Fruit fly (Drosophila melanogaster): ENCODE measurements around the gene CG17650.

Gene CG17650

DNA sequence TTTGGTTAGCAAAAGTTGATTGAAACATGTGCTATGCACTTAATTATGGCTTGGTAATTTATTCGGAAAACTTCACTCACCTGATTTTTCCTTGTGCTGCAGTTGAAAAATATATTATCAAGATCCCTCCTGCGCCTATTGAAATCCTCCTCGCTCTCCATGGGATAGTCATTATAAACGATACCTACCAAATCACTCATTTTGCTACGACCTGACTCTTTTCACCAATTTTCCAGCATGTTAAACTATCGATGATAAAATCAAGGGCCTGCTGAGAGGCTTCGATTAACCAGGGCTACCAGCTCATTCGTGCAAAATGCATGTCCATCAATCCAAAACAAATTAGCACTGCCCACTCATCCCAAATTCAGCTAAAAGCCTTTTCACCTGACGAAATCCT is at the start of gene CG17650:
Gene CG17650 (minus strand): TSS at position 241 of the 400 bp plus-strand sequence.
- no peak for TF ChIP-seq ttk (optimal IDR thresholded peaks at IDR 0.05)
- no peak for TF ChIP-seq Myc (optimal IDR thresholded peaks at IDR 0.05)
- no peak for TF ChIP-seq insv (optimal IDR thresholded peaks at IDR 0.05)
- TF ChIP-seq Sin3A (optimal IDR thresholded peaks at IDR 0.05) = no peak
- no peak for TF ChIP-seq psq (optimal IDR thresholded peaks at IDR 0.05)
- no peak for TF ChIP-seq h (optimal IDR thresholded peaks at IDR 0.05)

DNA sequence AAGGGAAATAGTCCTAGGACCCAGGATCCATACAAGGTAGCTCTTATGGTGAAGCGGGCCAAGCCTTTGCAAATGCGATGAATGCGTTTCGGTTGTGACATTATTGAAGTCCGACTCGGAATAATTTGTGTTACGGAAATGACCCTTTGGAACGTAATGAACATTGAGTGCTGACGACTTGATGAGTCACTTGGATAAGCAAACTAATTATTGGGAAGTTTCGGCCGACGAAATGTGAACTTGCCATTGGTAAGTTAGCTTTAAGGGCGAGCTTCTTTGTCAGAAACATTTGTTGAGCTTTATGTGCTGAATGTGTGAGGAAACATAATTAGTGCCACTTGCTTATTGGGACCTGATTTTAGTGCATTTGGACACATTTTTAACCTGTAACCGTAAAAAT is 35.9 kb upstream of the CG17650 start, which contains the start of gene Gr22a:
Gene Gr22a (minus strand): TSS at position 101 of the 400 bp plus-strand sequence.
- TF ChIP-seq ttk (optimal IDR thresholded peaks at IDR 0.05) (no peak), psq (optimal IDR thresholded peaks at IDR 0.05) (no peak), insv (optimal IDR thresholded peaks at IDR 0.05) (no peak), h (optimal IDR thresholded peaks at IDR 0.05) (no peak), Myc (optimal IDR thresholded peaks at IDR 0.05) (no peak), Sin3A (optimal IDR thresholded peaks at IDR 0.05) (no peak)

- TF ChIP-seq insv (optimal IDR thresholded peaks at IDR 0.05) (no peak), h (optimal IDR thresholded peaks at IDR 0.05) (no peak)
Observed at dm6 chr2L:1793168-1793567, 34.3 kb upstream of the CG17650 start, which contains the start of gene Gr22b. Gr22b (minus strand) TSS chr2L:1793268.

DNA sequence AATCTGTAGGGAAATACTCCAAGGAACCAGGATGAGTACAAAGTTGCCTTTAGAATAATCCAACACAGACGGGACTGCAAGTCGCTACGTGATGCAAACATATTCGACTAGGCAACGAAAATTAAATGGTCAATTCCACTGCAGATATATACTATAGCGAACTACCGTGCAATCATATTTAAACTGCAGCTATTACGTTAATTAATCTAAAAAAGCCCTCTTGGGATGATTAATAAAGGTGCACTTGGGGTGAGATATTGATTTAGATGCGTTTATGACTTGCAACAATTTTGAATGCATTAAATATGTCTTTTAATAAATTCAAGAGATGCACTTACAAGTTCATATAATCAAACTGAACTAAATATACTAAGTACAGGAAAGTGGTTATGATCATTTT is 32.8 kb upstream of the CG17650 start, which contains the start of gene Gr22c:
Gene Gr22c (minus strand): TSS at position 101 of the 400 bp plus-strand sequence.
- no peak for TF ChIP-seq ttk (optimal IDR thresholded peaks at IDR 0.05)
- no peak for TF ChIP-seq Myc (optimal IDR thresholded peaks at IDR 0.05)
- TF ChIP-seq psq (optimal IDR thresholded peaks at IDR 0.05) = no peak
- no peak for TF ChIP-seq Sin3A (optimal IDR thresholded peaks at IDR 0.05)
- TF ChIP-seq h (optimal IDR thresholded peaks at IDR 0.05) = no peak
- no peak for TF ChIP-seq insv (optimal IDR thresholded peaks at IDR 0.05)

dm6 chr2L:1790261-1790660 is 31.4 kb upstream of the CG17650 start, which contains the start of gene Gr22d:
Gr22d (minus strand) TSS chr2L:1790361.
- TF ChIP-seq ttk (optimal IDR thresholded peaks at IDR 0.05) (no peak), h (optimal IDR thresholded peaks at IDR 0.05) (no peak), psq (optimal IDR thresholded peaks at IDR 0.05) (no peak), Sin3A (optimal IDR thresholded peaks at IDR 0.05) (no peak), Myc (optimal IDR thresholded peaks at IDR 0.05) (no peak), insv (optimal IDR thresholded peaks at IDR 0.05) (no peak)

- TF ChIP-seq ttk (optimal IDR thresholded peaks at IDR 0.05) = no peak
- TF ChIP-seq insv (optimal IDR thresholded peaks at IDR 0.05) = no peak
- TF ChIP-seq h (optimal IDR thresholded peaks at IDR 0.05) = no peak
- no peak for TF ChIP-seq Myc (optimal IDR thresholded peaks at IDR 0.05)
- no peak for TF ChIP-seq Sin3A (optimal IDR thresholded peaks at IDR 0.05)
- no peak for TF ChIP-seq psq (optimal IDR thresholded peaks at IDR 0.05)
Observed at dm6 chr2L:1787929-1788328, 29.0 kb upstream of the CG17650 start.

dm6 chr2L:1783762-1784161 is 24.9 kb upstream of the CG17650 start, which contains the start of gene Gr22e:
Gr22e (plus strand) TSS chr2L:1784062.
- TF ChIP-seq insv (optimal IDR thresholded peaks at IDR 0.05) (no peak), psq (optimal IDR thresholded peaks at IDR 0.05) (no peak), h (optimal IDR thresholded peaks at IDR 0.05) (no peak), Sin3A (optimal IDR thresholded peaks at IDR 0.05) (no peak), Myc (optimal IDR thresholded peaks at IDR 0.05) (no peak), ttk (optimal IDR thresholded peaks at IDR 0.05) (no peak)

DNA sequence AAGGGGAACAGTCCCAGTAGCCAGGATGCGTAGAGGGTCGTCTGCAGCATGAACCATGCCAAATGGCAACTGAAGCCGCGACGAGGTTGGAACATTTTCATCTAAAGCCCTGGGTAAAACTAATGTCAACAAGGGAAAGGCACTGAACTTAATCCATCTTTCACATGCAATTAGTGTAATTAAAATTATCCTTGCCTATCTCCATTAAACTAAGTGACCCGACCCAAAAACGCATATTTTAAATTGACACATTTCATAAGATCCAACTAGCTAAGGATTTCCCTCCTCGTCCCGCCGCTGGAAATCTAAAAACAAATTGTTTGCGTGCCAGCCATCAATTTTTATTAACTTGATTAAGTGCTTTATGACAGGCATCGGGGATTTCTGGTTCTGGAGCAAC is 2.5 kb downstream of the CG17650 start, which contains the start of gene Gr22f:
Gene Gr22f (minus strand): TSS at position 101 of the 400 bp plus-strand sequence.
- no peak for TF ChIP-seq Sin3A (optimal IDR thresholded peaks at IDR 0.05)
- TF ChIP-seq psq (optimal IDR thresholded peaks at IDR 0.05) = no peak
- TF ChIP-seq ttk (optimal IDR thresholded peaks at IDR 0.05) = no peak
- no peak for TF ChIP-seq insv (optimal IDR thresholded peaks at IDR 0.05)
- TF ChIP-seq Myc (optimal IDR thresholded peaks at IDR 0.05) = no peak
- TF ChIP-seq h (optimal IDR thresholded peaks at IDR 0.05) = no peak

- TF ChIP-seq ttk (optimal IDR thresholded peaks at IDR 0.05) (no peak), insv (optimal IDR thresholded peaks at IDR 0.05) (no peak), Myc (optimal IDR thresholded peaks at IDR 0.05) (no peak), Sin3A (optimal IDR thresholded peaks at IDR 0.05) (no peak), h (optimal IDR thresholded peaks at IDR 0.05) (no peak), psq (optimal IDR thresholded peaks at IDR 0.05) (no peak)
Observed at dm6 chr2L:1751953-1752352, 6.9 kb downstream of the CG17650 start, which contains the start of the genes CG17712 and CG17648. CG17712 (minus strand) TSS chr2L:1752122. CG17648 (plus strand) TSS chr2L:1752308.

DNA sequence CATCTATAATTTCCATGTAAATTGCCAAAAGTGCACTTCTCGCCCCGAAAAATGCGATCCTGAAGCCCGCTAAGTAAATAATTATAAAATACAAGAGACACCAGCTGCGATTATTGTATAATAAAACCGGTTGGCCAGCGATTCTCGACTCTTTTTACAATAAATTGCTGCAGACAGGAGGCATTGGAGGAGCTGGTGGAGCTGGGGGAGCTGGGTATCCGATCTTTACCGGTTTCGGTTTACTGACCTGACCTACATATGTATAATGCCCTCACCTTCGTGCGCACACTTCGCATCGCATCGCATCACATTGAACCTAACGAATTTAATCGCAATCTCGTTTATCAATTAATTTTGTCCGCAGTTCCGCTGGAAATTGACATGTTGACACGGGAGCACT is 10.5 kb downstream of the CG17650 start:
- no peak for TF ChIP-seq ttk (optimal IDR thresholded peaks at IDR 0.05)
- TF ChIP-seq Sin3A (optimal IDR thresholded peaks at IDR 0.05) = no peak
- TF ChIP-seq Myc (optimal IDR thresholded peaks at IDR 0.05) = no peak
- TF ChIP-seq insv (optimal IDR thresholded peaks at IDR 0.05) = no peak
- no peak for TF ChIP-seq psq (optimal IDR thresholded peaks at IDR 0.05)
- no peak for TF ChIP-seq h (optimal IDR thresholded peaks at IDR 0.05)

DNA sequence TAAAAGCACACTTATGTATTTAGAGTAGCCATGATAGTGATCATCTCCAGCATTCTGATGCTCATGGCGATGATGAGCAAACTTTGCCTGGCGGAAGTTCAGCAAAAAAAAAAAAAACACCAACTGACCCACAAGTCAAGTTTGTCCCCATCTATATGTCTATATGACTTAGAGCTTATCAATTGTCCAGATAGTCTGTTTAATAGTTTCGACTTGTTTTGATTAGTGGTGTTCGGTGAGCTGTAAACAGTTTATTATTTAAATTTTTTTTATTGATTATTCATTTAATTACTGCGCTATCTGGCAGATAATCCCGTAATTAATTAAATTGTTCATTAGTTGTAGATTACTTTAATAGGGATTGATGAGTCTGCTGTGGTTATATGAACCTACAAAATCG is 15.1 kb downstream of the CG17650 start:
- TF ChIP-seq Sin3A (optimal IDR thresholded peaks at IDR 0.05) (no peak), h (optimal IDR thresholded peaks at IDR 0.05) (no peak), Myc (optimal IDR thresholded peaks at IDR 0.05) (no peak), ttk (optimal IDR thresholded peaks at IDR 0.05) (no peak), psq (optimal IDR thresholded peaks at IDR 0.05) (no peak), insv (optimal IDR thresholded peaks at IDR 0.05) (no peak)

DNA sequence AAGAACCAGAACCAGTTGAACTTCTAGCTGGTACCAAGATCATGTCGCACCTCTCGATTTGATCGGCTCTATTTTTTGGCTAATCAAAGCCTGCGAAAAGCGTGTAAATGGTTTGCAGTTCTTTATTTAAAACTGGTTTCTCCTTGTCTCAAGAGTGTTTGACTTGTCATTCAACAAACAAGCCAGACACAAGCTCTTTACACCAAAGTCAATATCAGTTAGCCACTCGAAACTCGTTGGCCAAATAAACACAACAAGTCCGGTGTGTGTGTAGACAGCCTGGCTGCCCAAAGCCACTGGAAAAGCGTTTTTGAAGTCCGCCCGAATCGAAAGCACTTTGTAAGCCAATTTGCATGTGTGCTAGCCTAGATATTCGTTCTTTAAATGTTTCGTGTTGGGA is 18.8 kb downstream of the CG17650 start:
- TF ChIP-seq h (optimal IDR thresholded peaks at IDR 0.05) (no peak), insv (optimal IDR thresholded peaks at IDR 0.05) (no peak), Myc (optimal IDR thresholded peaks at IDR 0.05) (no peak), ttk (optimal IDR thresholded peaks at IDR 0.05) (no peak), psq (optimal IDR thresholded peaks at IDR 0.05) (no peak), Sin3A (optimal IDR thresholded peaks at IDR 0.05) (no peak)

- no peak for TF ChIP-seq Myc (optimal IDR thresholded peaks at IDR 0.05)
Observed at dm6 chr2L:1738054-1738453, 20.8 kb downstream of the CG17650 start.

Data from Kc167 (cell line).